Worm (Caenorhabditis elegans): ENCODE data around the gene srj-44.

DNA sequence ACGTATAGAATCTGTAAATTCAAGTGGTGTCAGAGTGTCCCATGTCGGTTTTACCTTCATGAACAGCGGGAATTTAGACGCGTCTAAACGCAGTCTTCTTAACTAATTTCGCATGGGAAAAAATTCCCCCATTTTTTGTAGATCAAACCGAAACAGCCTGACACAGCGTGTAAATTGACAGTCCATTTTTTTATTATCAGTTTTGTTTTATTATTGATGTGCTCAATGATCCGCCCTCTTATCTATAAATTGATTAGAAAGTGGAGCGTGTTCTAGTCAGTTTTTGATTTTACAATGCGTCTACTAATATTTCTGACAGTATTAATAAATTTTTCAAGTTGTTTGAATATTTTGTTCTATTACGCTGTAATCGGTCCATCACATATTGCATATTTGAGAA, 3.4 kb upstream of the srj-44 start, which contains the start of gene ugt-53:
- TF ChIP-seq med-1 (GFP tag; optimal IDR thresholded peaks at IDR 0.05; ENCODE audit: insufficient read depth) (no peak), ztf-29 (GFP tag; IDR thresholded peaks at IDR 0.05) (no peak), cog-1 (tag; optimal IDR thresholded peaks at IDR 0.05) (no peak), ref-1 (GFP tag; conservative IDR thresholded peaks at IDR 0.05) (no peak)

Measured in whole organism, midembryonic.